Fruit fly (Drosophila melanogaster) Kc167 (cell line): ENCODE data around the gene Gr98c.

Experiments
- Myc ChIP-seq: fragments of >200 bp; optimal IDR thresholded peaks from 2 replicates; lab custom pipeline; 2017; ENCODE audit warnings: missing external identifiers
- Sin3A ChIP-seq: fragments of >200 bp; optimal IDR thresholded peaks from 2 replicates; lab custom pipeline; 2018; ENCODE audit warnings: missing external identifiers
- h ChIP-seq: fragments of >200 bp; optimal IDR thresholded peaks from 3 replicates; lab custom pipeline; 2018; ENCODE audit warnings: missing external identifiers
- insv ChIP-seq: fragments of >200 bp; optimal IDR thresholded peaks from 3 replicates; lab custom pipeline; 2018; ENCODE audit warnings: missing external identifiers
- psq ChIP-seq: fragments of >200 bp; optimal IDR thresholded peaks from 2 replicates; lab custom pipeline; 2017; ENCODE audit warnings: missing external identifiers
- ttk ChIP-seq: sonication (Bioruptor generic); optimal IDR thresholded peaks from 2 replicates; lab custom pipeline; 2017; ENCODE audit warnings: missing external identifiers

Gene Gr98c

DNA sequence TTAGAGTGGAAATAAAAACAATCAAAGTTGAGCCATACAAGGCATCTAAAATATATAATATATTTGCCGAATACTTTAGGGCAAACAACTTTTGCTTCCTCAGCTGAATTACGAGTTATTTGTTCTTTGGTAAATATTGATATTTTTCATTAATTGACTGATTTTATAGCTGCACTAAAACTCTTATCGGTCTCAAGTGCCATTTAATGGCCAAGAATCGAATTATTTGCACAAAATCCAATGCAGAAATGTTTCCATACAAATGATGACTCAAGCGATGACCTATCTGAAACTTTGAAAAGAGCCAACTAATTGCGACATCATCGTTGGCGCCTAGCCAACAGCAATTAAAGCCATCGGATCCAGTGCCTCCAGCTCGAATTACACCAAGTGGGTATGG is 9.1 kb downstream of the Gr98c start:
- no peak for TF ChIP-seq insv (lab: Kevin White, UChicago)
- no peak for TF ChIP-seq h (lab: Kevin White, UChicago)
- TF ChIP-seq psq (lab: Kevin White, UChicago), result no peak
- TF ChIP-seq Sin3A (lab: Kevin White, UChicago), result no peak
- TF ChIP-seq ttk (lab: Kevin White, UChicago), result no peak
- no peak for TF ChIP-seq Myc (lab: Kevin White, UChicago)

DNA sequence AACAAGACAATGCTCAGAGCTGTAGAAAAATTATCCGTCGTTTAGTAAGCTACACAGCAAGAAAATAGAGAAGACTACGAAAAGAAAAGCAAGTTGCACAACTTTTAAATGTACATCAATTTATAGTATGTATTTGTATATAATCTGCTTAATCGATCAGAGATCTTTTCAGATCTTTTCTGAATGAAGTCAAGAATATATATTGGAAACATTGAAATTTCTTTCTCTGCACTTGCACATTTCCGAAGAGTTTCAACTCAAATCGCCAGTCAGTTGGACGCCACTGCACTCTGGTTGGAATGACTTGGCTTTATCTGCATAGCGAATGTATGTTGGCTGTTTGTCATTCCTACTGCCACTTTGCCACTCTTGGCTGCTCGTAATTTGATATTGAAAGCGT is 9.7 kb downstream of the Gr98c start:
- no peak for TF ChIP-seq psq (lab: Kevin White, UChicago)
- TF ChIP-seq ttk (lab: Kevin White, UChicago), result no peak
- no peak for TF ChIP-seq h (lab: Kevin White, UChicago)
- no peak for TF ChIP-seq Sin3A (lab: Kevin White, UChicago)
- TF ChIP-seq Myc (lab: Kevin White, UChicago), result no peak
- no peak for TF ChIP-seq insv (lab: Kevin White, UChicago)

DNA sequence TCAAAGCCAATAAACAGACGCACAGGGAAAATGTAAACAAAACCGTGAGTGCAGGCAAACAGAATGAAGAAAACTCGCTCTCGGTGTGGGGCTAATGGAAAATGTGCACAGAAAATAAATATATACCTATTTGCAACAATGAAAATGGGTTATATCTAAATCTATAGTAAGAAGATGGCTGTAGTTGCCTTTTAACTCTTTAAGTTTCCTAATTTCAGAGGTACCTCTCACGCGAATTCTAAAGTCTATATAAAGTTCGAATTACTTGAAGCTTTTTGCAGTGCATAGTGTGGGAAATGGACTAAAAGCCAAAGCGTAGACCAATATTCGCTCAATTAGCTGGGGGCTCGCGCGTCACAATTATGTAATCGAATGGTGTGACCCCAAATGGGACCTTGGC is 10.7 kb downstream of the Gr98c start:
- TF ChIP-seq h (lab: Kevin White, UChicago), result no peak
- TF ChIP-seq psq (lab: Kevin White, UChicago), result no peak
- no peak for TF ChIP-seq insv (lab: Kevin White, UChicago)
- no peak for TF ChIP-seq Sin3A (lab: Kevin White, UChicago)
- no peak for TF ChIP-seq Myc (lab: Kevin White, UChicago)
- no peak for TF ChIP-seq ttk (lab: Kevin White, UChicago)

DNA sequence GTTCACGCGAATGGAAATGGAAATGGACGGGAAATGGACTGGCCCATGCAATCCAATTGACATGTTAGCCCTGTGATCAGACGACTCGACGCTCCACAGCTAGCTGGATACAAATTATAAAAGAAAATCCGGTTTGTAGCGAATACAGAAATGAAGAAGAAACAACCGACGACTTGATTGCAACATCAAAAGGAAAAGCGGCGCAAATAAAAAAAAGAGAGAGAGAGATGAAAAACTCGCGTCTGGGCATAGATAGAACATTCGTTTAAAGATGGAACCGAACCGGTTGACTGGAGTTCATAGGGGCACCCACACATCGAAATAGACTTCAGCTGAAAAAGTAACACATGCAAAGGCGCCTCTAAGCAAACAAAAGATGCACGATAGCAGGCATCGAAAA is 11.6 kb downstream of the Gr98c start:
- no peak for TF ChIP-seq psq (lab: Kevin White, UChicago)
- TF ChIP-seq ttk (lab: Kevin White, UChicago), result no peak
- TF ChIP-seq insv (lab: Kevin White, UChicago), result no peak
- no peak for TF ChIP-seq Sin3A (lab: Kevin White, UChicago)
- no peak for TF ChIP-seq Myc (lab: Kevin White, UChicago)
- no peak for TF ChIP-seq h (lab: Kevin White, UChicago)

DNA sequence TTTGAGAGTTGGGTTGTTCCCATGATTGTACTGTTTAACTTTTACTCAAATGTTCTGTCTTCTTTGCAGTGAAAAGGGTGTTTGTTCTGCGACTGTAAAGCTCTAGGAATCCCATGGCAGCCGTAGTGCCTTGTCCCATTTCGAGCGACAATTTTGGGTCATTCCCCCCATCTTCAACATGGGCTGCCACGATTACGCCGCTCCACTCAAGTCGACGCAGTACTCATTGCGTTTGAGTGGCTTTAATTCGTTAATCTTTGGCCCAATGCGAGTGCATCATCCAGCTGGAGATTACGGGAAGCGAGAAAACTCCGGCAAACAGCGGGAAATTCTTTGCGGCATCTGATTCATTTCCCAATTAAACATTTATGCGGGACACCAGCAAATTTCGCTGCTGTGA is 12.2 kb downstream of the Gr98c start:
- TF ChIP-seq ttk (lab: Kevin White, UChicago), result no peak
- no peak for TF ChIP-seq Sin3A (lab: Kevin White, UChicago)
- TF ChIP-seq insv (lab: Kevin White, UChicago), result no peak
- no peak for TF ChIP-seq h (lab: Kevin White, UChicago)
- no peak for TF ChIP-seq psq (lab: Kevin White, UChicago)
- TF ChIP-seq Myc (lab: Kevin White, UChicago), result no peak

DNA sequence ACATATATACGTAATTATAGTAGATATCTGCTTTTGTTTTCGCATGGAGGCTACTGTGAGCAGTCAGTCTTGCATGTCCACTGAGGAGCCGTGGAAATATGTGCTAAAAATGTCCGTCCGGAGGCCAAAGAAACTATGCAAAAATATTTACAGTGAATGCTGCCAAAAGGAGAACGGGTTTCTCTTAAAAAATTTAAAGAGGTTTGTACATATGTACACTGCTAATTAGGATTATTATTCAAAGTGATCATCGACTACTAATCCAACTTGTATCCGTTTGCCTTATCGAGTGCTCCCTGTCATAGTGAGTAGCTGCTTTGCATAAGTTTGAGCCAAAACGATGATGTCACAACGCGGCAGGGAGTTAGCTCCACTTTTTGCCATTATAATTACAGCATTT is 12.7 kb downstream of the Gr98c start:
- TF ChIP-seq h (lab: Kevin White, UChicago), result no peak
- TF ChIP-seq ttk (lab: Kevin White, UChicago), result no peak
- no peak for TF ChIP-seq insv (lab: Kevin White, UChicago)
- TF ChIP-seq Myc (lab: Kevin White, UChicago), result no peak
- no peak for TF ChIP-seq psq (lab: Kevin White, UChicago)
- no peak for TF ChIP-seq Sin3A (lab: Kevin White, UChicago)

DNA sequence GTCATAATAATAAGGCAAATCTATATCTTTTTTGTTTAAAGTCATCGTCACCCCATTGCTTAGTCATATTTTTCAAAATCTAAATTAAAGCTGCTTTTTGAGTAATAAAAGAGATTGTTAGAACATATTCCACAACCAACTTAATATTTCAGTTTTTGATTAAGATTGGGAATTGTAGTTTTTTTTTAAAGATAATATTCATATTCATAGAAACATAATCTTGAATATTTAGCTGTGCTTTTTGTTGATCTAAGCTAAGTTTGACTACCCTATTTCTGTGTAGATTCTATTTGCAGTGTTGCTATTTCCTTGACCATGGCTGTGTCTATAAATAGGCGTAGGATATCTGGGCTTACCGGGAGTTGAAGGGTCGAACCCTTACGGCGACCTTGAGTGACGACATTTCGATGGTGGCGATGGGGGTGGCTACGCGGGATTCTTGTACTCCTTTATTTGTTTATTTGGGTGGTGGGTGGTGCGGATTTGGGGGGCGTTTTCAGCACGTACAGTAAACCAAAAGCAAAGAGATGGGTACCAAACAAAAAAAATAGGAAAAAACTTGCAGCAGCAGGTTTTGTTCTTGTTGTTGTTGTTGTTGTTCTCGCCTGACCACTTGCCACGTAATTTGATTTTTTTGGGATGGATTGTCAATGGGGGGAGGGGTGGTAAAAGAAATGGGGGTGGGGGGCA is 13.9 kb downstream of the Gr98c start:
- TF ChIP-seq psq (lab: Kevin White, UChicago) (no peak), insv (lab: Kevin White, UChicago) (no peak), ttk (lab: Kevin White, UChicago) (no peak), h (lab: Kevin White, UChicago) (no peak), Sin3A (lab: Kevin White, UChicago) (no peak), Myc (lab: Kevin White, UChicago) (no peak)

DNA sequence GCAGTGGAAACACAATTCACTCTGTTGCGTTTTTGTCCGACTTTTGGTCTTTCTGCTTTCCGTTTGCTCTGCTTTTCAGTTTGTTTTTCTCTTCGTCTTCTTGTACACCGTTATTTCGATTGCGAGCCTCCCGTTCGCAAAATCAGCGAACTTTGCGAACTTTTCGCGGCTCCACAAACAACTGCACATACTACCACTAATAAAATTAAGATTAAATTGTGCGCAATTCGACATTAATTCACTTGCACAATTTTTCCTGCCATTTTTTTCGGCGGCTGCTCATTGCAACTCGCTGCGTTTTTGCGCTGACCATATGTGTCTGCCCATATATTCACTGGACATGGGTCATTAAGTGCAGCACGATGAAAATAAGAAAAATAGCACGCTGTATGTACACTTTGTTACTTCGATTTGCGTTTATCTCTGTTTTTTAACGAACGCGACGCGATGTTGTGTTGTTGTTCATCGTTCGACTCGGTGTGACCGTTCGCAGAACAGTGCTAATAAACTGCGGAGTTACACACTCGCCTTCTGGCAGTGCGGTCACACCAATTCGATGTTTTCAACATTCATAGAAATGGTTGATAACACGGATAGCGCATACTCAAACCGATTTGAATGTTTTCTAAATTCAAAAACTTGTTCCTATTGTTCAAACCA is 14.5 kb downstream of the Gr98c start, which contains the start of gene Klp98A:
TSS of gene Klp98A (minus strand) at position 486 of the 660 bp plus-strand sequence.
- TF ChIP-seq h (lab: Kevin White, UChicago) (no peak), Myc (lab: Kevin White, UChicago) (no peak), psq (lab: Kevin White, UChicago) (no peak), ttk (lab: Kevin White, UChicago) (no peak), Sin3A (lab: Kevin White, UChicago) (no peak), insv (lab: Kevin White, UChicago) (no peak)

DNA sequence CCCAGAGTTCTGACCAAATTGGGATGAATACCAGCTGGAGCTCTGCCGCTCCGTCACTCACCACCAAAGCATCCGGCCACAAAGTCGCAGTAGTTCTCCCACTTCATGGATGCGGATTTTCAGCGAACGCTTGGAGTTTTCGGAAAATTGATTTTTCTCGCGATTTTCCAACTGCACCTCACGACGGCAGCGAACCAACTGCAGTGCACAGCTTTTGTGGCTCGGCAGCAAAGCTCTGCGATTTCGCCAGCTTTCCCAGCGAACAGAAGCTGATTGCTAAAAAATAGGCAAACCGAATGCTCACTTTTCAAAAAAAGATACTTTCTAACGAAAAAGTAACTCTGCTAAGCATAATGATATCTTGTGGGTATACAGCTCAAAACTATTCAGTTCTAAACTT is 16.9 kb downstream of the Gr98c start, which contains the start of gene CG5646:
TSS of gene CG5646 (minus strand) at position 206 of the 400 bp plus-strand sequence.
- TF ChIP-seq ttk (lab: Kevin White, UChicago) (no peak), h (lab: Kevin White, UChicago) (no peak), insv (lab: Kevin White, UChicago) (no peak), Myc (lab: Kevin White, UChicago) (no peak), Sin3A (lab: Kevin White, UChicago) (no peak), psq (lab: Kevin White, UChicago) (no peak)

DNA sequence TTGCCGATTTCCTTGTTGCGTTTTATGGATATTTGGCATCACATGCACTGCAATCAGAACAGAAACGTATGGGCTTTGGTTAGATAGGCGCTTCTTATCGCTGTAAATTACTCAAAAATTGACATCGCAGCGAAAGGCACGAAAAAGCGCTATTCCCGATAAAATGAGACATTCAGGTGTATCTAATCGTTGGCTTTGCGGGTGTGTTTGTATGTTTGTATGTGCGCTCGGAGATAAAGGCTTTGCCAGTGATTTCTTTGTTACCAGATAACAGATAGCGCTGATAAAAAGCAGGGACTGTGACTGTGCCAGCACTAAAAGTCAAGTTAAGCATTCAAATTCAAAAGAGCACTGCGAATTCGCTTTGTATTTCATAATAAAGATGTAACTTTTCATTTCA is 24.3 kb downstream of the Gr98c start:
- TF ChIP-seq Myc (lab: Kevin White, UChicago) (no peak), h (lab: Kevin White, UChicago) (no peak), insv (lab: Kevin White, UChicago) (no peak), Sin3A (lab: Kevin White, UChicago) (no peak), psq (lab: Kevin White, UChicago) (no peak), ttk (lab: Kevin White, UChicago) (no peak)

DNA sequence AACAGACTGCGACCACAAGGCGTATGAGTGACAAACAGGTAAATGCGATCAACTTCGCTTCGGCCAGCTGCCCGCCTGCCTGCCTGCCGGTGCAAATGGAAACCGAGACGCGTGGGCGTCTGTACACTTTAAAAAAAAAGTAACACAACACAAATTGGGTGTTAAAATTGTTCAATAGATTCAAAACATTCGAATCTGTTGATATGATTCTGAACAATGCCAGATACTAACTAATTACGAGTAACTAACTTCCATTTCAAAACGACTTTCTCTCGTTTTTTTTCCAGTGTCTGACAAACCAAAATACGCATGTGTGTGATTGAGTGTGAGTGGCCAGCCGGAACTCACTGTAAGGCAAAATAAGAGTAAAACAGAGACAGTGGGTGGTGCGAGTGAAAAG is 25.5 kb downstream of the Gr98c start:
- TF ChIP-seq Myc (lab: Kevin White, UChicago) (no peak), ttk (lab: Kevin White, UChicago) (no peak), insv (lab: Kevin White, UChicago) (no peak), h (lab: Kevin White, UChicago) (no peak), psq (lab: Kevin White, UChicago) (no peak), Sin3A (lab: Kevin White, UChicago) (no peak)
